Worm (Caenorhabditis elegans): ENCODE data around the gene C56A3.6.

ce11 chrV:13593083-13593482, 36.9 kb upstream of the C56A3.6 start, which contains the start of gene F53F4.4:
- TF ChIP-seq ama-1 (optimal IDR thresholded peaks at IDR 0.05) (no peak), sea-1 (GFP tag; conservative IDR thresholded peaks at IDR 0.05) (no peak), tbx-11 (GFP tag; IDR thresholded peaks at IDR 0.05) (no peak), tbx-37 (GFP tag; conservative IDR thresholded peaks at IDR 0.05) (no peak)

Measured in whole organism, early embryonic.